Fruit fly (Drosophila melanogaster): Measurements from ENCODE around the gene Ost48.

Gene Ost48

DNA sequence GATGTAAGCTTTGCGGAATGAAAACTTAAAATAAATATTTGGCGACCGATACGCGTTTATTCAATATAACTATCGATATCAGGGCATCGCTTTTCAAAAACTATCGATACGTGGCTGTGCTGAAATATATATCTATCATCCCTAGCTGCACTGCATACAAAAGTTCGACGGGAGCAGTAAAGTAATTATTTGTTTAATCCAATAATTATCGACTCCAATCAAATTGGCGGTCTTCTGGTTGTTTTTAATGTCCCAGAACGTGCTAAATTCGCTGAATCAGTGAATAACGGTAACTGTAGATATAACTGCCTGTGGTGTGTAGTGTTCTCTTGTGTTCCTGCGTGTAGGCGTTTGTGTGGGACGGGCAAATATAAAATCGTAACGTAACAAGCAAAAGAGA, 4.8 kb upstream of the Ost48 start, which contains the start of gene mei-P26:
Gene mei-P26, plus strand, starts transcription at position 146 of the 400 bp plus-strand sequence.
- TF ChIP-seq CG17801 (GFP tag; optimal IDR thresholded peaks at IDR 0.05; ENCODE audit: partially characterized antibody), result peak; percentile 74

DNA sequence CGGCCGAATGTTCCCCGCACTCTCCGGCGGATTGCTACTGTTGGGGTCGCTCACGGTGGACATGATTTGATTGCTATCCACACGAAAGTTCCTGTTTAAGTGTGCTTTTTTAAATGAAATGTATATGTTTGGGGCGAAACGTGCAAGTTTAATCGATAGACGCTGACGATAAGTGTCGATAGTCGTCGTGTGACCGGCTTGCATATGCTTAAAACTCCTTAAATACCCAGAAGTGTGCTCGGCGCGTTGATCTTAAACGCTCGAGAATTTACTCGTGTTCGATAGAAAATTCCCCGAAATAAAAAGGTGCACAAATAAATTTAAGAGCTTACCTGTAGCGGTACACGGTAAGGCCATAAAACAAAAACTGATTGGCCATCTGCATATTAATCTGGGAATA, 3.6 kb upstream of the Ost48 start, which contains the start of the genes Zpr1 and CG44532:
Gene Zpr1, minus strand, starts transcription at position 179 of the 400 bp plus-strand sequence.
Gene CG44532, plus strand, starts transcription at position 181 of the 400 bp plus-strand sequence.
- no peak for TF ChIP-seq CG17801 (GFP tag; optimal IDR thresholded peaks at IDR 0.05; ENCODE audit: partially characterized antibody)

DNA sequence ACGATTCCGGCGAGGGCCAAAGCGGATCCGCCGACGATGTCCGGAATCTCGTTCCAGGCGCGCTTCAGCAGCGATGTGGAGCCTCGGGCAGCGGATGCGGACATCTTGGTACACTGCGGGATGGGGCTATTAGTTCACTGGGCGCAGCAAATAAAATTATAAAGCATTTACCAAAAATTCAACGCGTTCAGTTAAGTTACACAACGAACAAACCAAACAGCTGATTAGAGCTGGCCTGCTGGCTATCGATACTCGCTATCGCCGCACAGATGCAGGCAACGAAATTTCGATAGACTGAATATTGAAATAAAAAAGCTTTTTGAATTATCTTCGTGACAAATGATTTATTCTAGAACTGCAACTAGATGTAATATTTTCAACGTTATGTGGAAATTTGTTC, 1.4 kb upstream of the Ost48 start, which contains the start of gene NdufA3:
Gene NdufA3, minus strand, starts transcription at position 317 of the 400 bp plus-strand sequence.
- TF ChIP-seq CG17801 (GFP tag; optimal IDR thresholded peaks at IDR 0.05; ENCODE audit: partially characterized antibody), result peak; percentile 41

DNA sequence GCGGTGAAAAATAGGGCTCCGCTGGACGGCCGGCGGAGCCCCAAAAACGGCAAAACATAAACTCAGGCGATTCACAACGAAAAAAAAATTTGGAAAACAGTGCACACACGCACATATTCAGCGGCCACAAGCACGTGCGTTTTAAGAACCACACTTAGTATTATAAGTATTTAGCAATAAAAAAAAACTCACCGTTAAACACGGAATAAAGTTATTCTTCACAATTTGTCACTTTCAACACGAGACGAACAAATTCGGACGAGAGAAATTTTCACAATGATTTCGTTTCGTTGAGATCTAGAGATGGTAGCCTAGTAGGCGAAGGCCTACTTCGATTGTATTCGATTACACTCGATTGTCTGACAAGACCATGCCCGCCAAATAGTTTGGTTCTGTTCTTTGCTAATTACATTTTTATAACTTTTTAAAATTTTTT, 1.9 kb downstream of the Ost48 start, which contains the start of gene His3.3B:
Gene His3.3B, minus strand, starts transcription at position 282 of the 436 bp plus-strand sequence.
- TF ChIP-seq CG17801 (GFP tag; optimal IDR thresholded peaks at IDR 0.05; ENCODE audit: partially characterized antibody), result no peak

DNA sequence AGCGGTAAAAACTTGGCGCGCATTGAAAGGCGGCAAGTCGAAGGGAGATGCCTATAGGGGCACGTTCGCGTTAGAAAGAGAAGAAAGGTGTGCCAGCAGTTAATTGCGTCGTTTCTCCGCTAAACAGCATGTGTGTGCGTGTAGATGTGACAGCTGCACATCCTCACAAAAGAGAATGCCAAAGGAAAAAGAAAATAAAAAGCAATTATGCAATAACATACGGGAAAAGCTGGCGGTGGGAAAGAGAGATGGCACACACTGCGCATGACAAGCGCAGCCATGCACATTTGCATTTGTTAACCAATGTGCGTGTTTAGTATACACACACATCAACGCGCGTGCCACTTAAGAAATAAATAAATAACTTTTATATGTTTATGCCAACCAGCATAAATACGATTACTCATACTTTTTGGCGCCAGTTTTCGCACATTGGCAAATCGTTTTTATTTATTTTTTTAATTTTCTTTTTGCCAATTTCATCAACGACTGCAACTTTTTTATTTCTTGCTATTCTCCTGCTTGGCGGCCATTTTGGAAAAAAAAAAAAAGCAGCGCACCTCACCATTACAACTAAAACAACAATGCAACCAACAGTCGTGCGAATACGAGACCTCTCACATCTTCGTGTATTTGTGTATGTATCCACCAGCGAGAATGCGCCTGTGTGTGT, 2.5 kb downstream of the Ost48 start:
- peak; percentile 78 for TF ChIP-seq CG17801 (GFP tag; optimal IDR thresholded peaks at IDR 0.05; ENCODE audit: partially characterized antibody)

DNA sequence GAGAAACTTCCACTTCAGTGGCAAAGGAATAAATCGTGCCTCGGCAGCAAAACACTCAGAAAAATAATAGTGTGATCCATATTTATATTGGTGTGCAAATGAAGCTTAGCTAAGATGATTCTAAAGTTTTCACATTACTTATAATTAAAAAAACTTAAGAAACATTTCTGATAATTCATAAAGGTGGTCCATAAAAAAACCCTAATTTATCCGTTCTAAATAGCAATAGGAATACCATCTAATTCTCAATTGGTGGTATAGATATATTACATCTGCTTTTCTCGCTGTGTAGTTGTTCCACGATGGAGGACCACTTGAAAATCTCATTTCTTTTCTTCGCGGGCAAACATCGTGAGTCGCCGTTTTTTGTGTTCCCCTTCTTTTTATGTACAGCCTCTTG, 3.2 kb downstream of the Ost48 start:
- TF ChIP-seq CG17801 (GFP tag; optimal IDR thresholded peaks at IDR 0.05; ENCODE audit: partially characterized antibody), result peak; percentile 8

DNA sequence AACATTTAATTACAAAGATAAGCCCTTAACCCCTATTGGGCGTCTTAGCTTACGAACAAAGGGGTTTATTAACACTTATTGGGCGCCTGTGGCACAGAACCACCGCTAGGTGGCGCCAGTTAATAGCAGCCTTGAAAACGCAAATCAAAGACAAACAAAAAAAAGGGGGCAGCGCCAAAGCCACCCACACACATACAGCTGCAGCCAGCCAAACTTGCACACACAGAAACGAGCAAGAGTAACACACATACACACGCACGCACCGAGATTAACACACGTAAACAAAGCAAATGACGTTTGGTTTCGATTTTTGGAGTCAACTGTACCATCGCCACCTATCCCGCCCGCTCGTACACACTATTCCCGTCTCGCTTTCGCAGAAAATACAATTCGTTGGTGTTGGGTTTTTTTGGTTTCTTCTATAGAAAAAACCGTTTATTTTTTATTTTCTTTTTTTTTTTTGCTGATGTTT, 6.2 kb downstream of the Ost48 start:
- peak; percentile 91 for TF ChIP-seq CG17801 (GFP tag; optimal IDR thresholded peaks at IDR 0.05; ENCODE audit: partially characterized antibody)

DNA sequence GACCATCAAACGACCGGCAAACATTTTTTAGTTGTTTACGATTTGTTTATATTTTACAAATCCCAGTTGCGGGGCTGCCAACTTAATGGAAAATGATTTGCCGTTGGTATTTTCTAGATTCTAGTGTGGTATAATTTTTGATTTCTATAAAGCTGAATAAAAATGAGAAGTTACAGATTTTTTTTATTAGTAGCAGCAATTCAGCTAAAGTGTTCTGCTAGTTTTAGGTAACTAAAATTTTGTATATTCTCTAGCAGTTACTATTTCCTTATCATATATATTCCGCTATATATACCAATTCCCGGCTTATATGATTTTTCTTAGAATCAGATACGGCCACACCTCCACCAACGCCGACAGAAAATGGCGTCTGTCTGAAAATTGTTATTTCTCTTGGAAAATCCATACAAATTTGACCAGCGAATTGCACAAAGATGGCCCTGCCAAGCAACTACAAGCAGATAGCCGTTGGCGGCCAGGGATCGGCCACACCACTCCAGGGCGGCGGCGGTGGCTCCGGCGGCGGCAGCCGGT, 9.3 kb downstream of the Ost48 start, which contains the start of the genes fh and Bap111:
Gene fh, minus strand, starts transcription at position 83 of the 534 bp plus-strand sequence.
Gene Bap111, plus strand, starts transcription at position 321 of the 534 bp plus-strand sequence.
- TF ChIP-seq CG17801 (GFP tag; optimal IDR thresholded peaks at IDR 0.05; ENCODE audit: partially characterized antibody), result peak; percentile 26

DNA sequence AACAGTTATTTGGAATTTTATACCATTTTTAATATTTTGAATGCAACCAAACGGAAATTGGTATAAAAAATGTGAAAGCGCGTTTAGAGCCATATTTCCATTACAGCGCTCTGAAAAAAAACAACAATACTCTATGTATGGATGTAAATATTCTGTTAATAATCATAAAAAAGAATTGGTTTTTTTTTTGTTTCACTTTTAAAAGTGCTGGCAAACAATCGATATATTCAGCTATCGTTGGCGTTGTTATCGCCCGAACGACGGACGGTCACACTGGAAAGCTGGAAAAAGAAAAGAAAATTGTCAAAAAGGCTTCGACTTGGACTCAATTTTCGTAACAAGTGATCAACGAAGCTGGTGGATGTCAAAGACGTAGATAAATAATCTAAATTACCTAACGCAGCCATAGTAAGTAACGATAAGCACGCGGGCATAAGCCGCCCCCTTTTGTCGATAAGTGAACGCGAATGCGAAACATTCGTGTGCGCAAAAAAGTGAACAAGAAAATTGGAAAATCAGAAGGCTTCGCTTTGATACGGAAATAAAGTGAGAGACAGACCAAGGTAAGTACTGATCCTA, 16.0 kb downstream of the Ost48 start, which contains the start of gene CG7065:
Gene CG7065, plus strand, starts transcription at position 270 of the 579 bp plus-strand sequence.
- peak; percentile 19 for TF ChIP-seq CG17801 (GFP tag; optimal IDR thresholded peaks at IDR 0.05; ENCODE audit: partially characterized antibody)

DNA sequence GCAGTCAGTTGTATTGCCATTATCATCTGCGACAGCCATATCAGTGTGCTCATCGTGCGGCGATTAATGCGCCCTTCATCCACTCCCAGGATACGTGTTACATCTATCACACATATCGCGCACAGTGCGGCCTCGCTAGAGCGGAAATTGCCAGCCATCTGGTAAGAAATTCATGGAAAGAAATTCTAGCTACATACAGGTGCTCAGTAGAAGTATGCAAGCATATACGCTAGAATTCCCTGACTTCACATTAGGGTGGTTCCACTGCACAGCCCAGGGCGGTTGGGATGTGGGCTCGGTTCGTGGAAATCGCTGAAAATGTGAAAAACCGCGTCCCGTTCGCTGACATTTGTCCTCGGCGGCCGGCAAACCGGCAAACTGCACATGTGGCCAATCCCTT, 17.1 kb downstream of the Ost48 start:
- no peak for TF ChIP-seq CG17801 (GFP tag; optimal IDR thresholded peaks at IDR 0.05; ENCODE audit: partially characterized antibody)

DNA sequence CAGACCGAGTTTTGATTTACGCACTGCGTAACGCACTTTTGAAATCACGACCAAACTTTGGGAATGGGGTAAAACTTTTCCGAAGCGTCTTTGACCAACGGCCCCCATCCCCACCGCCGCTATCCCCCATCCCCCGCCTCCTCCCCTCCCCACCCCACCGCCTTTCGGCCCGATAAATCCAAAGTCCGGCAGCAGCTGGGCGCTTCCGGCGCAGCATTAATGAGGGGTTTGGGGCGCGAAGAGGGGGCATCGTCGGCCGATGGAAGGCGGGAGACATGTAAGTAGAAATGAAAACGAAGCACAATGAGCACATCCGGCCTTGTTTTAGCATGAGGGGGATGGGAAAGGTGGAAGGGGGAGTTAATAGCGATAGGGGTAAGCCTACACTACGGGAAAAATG, 19.2 kb downstream of the Ost48 start:
- no peak for TF ChIP-seq CG17801 (GFP tag; optimal IDR thresholded peaks at IDR 0.05; ENCODE audit: partially characterized antibody)

DNA sequence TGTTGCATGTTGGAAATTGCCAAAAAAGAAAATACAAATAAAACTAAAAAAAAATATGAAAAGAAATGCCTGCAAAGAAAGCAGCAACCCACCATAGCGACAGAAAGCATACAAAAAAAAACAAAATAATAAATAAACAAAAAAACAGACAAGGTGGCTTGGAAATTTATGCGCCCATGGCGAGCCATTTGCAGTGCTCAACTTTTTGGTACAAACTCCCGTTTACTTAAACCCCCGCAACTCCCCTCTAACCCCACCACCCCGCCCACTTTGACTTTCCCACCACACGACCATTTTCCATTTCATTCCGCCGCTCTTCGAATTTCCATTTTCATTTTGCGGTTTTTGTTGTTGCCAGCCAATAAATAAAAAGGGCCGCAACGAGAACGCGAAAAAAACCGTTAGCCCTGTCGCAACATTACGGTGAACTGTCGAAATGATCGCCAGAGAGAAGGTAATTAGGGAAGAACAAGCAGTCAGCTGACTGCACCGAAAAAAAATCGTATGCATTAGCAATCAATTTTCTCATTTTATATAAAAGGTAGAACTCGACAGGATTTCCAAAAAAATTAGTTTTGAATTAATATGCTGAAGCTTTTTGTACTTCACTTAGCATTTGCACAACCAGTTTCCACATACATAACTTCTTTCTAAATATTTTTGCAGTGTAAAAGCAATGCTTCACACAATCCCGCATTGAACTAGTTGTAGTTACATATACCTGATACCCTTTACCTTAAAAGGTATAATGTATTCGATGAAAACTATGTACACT, 21.4 kb downstream of the Ost48 start:
- TF ChIP-seq CG17801 (GFP tag; optimal IDR thresholded peaks at IDR 0.05; ENCODE audit: partially characterized antibody), result no peak

DNA sequence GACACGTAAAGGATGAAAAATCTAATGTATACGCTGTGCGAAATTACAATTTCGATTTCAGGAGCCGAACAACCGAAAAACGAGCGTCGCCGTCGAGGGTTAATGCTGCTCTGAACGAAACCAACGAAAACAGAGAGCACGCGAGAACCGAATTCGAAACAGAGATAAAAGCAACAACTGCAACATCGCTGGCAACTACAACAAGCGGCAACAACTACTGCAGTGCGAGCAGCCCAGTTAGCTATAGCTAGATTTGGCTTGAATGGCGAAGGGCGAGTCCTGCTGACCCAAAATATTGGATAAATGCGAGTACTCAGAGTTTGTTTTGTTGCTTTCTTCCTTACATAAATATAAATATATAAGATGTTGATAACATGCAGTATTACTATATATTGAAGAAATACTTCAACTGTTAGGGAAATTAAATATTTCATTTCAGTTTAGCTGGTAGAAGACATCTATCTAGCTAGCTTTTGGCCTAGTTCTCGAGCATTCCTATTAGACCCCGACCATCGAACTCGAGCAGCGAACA, 23.3 kb downstream of the Ost48 start, which contains the start of gene fend:
Gene fend, minus strand, starts transcription at position 178 of the 532 bp plus-strand sequence.
- no peak for TF ChIP-seq CG17801 (GFP tag; optimal IDR thresholded peaks at IDR 0.05; ENCODE audit: partially characterized antibody)

DNA sequence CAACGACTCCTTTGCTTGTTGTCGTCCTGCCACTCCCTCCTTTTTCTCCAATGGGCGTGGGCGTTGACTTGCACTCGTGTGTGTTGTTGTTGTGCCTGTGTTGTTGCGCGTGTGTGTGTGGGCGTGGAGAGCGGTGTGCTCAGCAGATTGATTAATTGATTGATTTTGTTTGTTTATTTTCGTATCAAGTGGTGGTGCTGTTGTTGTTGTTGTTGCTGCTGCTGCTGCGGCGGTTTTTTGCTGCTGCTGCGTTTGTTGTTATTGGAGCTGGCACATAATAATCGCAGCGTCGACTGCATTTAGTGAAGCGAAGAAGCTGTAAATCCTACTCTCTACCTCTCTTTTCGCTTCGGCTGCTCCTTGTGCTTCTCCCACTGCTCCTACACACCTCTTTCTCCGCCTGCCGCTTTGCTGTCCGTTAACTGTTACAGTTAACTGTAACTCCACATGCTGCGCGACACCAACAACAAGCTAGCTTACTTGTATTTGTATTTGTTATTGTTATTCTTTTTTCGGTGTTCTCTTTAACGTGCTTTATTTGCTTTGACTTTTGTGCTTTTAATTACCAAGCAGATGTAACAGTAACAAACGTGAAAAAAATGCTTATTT, 24.0 kb downstream of the Ost48 start:
- no peak for TF ChIP-seq CG17801 (GFP tag; optimal IDR thresholded peaks at IDR 0.05; ENCODE audit: partially characterized antibody)
